Worm (Caenorhabditis elegans) whole organism, L1 larva: ENCODE data around the gene valv-1.

Experiments
- ceh-82 ChIP-seq, 3 experiments: fragments of 150-350 bp in 1 of 3; sonication (generic microtip) in 2 of 3; optimal IDR thresholded peaks; 2 replicates each; lab custom pipeline; 2014 to 2017; ENCODE audit warnings: missing biosample characterization in 3 of 3, missing genetic modification characterization in 3 of 3
- fkh-10 ChIP-seq: sonication (generic microtip); optimal IDR thresholded peaks from 2 replicates; lab custom pipeline; 2017; ENCODE audit warnings: missing biosample characterization, missing genetic modification reagents, missing genetic modification characterization
- lin-15B ChIP-seq: fragments of 150-350 bp; sonication (generic microtip); optimal IDR thresholded peaks from 3 replicates; lab custom pipeline; 2014; ENCODE audit warnings: missing biosample characterization, missing genetic modification characterization
- skn-1 ChIP-seq: fragments of 150-350 bp; optimal IDR thresholded peaks from 2 replicates; lab custom pipeline; 2014; ENCODE audit warnings: missing biosample characterization, missing genetic modification characterization
- snpc-4 ChIP-seq: fragments of 150-350 bp; optimal IDR thresholded peaks from 2 replicates; lab custom pipeline; 2014; ENCODE audit warnings: missing biosample characterization, missing genetic modification characterization
- unc-62 ChIP-seq: fragments of 150-350 bp; optimal IDR thresholded peaks from 2 replicates; lab custom pipeline; 2014; ENCODE audit warnings: missing biosample characterization, missing genetic modification reagents, missing genetic modification characterization

- TF ChIP-seq fkh-10 (no peak), skn-1 (tag; lab: Kevin White, UChicago) (no peak), snpc-4 (tag; lab: Kevin White, UChicago) (no peak), ceh-82 (tag; optimal IDR thresholded peaks at IDR 0.05; lab: Kevin White, UChicago) (no peak), unc-62 (GFP tag; lab: Kevin White, UChicago) (no peak), lin-15B (tag; lab: Kevin White, UChicago) (no peak)
Observed at ce11 chrIV:7477697-7478096, 32.6 kb upstream of the valv-1 start.
